Fruit fly (Drosophila melanogaster) ovary, adult (tissue): ENCODE data around the gene Mst57Dc.

Experiments used
- CG17801 ChIP-seq: fragments of 200-800 bp; optimal IDR thresholded peaks from 2 replicates; lab custom pipeline; 2019; ENCODE audit warnings: missing biosample characterization, mild to moderate bottlenecking, missing genetic modification characterization, moderate library complexity; ENCODE audit not compliant: partially characterized antibody

Mst57Dc gene

dm6 chr3R:25829598-25829997 is at the start of gene Mst57Dc:
TSS of gene Mst57Dc (minus strand) at chr3R:25829698.
- no peak for TF ChIP-seq CG17801

- TF ChIP-seq CG17801: no peak
Observed at dm6 chr3R:25877064-25877463, 47.6 kb upstream of the Mst57Dc start.

dm6 chr3R:25876639-25877038 is 47.1 kb upstream of the Mst57Dc start:
- no peak for TF ChIP-seq CG17801

- no peak for TF ChIP-seq CG17801
Observed at dm6 chr3R:25870389-25870788, 40.9 kb upstream of the Mst57Dc start.

- TF ChIP-seq CG17801: no peak
Observed at dm6 chr3R:25855594-25856305, 26.3 kb upstream of the Mst57Dc start, which contains the start of gene CG5890. TSS of gene CG5890 (plus strand) at chr3R:25856154.

- TF ChIP-seq CG17801: no peak
Observed at dm6 chr3R:25854825-25855224, 25.3 kb upstream of the Mst57Dc start.

- TF ChIP-seq CG17801: no peak
Observed at dm6 chr3R:25851224-25851682, 21.8 kb upstream of the Mst57Dc start, which contains the start of the genes CG14545 and CG5886. TSS of gene CG14545 (minus strand) at chr3R:25851291. TSS of gene CG5886 (plus strand) at chr3R:25851632.

- no peak for TF ChIP-seq CG17801
Observed at dm6 chr3R:25831799-25832280, 2.3 kb upstream of the Mst57Dc start, which contains the start of the genes Mst57Da and alpha4GT2. TSS of gene Mst57Da (minus strand) at chr3R:25831899. TSS of gene alpha4GT2 (plus strand) at chr3R:25832230.

- TF ChIP-seq CG17801: no peak
Observed at dm6 chr3R:25830814-25831213, 1.3 kb upstream of the Mst57Dc start, which contains the start of gene Mst57Db. TSS of gene Mst57Db (minus strand) at chr3R:25830914.

dm6 chr3R:25830128-25830527 is 630 bp upstream of the Mst57Dc start, which contains the start of gene Sfp96F:
TSS of gene Sfp96F (minus strand) at chr3R:25830228.
- no peak for TF ChIP-seq CG17801

dm6 chr3R:25815179-25815578 is 14.3 kb downstream of the Mst57Dc start, which contains the start of gene CG14354:
TSS of gene CG14354 (plus strand) at chr3R:25815479.
- TF ChIP-seq CG17801: no peak

dm6 chr3R:25811611-25812010 is 17.9 kb downstream of the Mst57Dc start, which contains the start of the genes Acam and CG17770:
TSS of gene Acam (plus strand) at chr3R:25811911.
TSS of gene CG17770 (plus strand) at chr3R:25811911.
- no peak for TF ChIP-seq CG17801

dm6 chr3R:25810796-25811195 is 18.7 kb downstream of the Mst57Dc start, which contains the start of gene CG5024:
TSS of gene CG5024 (plus strand) at chr3R:25811096.
- no peak for TF ChIP-seq CG17801

- TF ChIP-seq CG17801: no peak
Observed at dm6 chr3R:25806145-25806544, 23.4 kb downstream of the Mst57Dc start, which contains the start of gene BG642167. TSS of gene BG642167 (plus strand) at chr3R:25806445.

dm6 chr3R:25791807-25792206 is 37.7 kb downstream of the Mst57Dc start:
- no peak for TF ChIP-seq CG17801

dm6 chr3R:25790371-25790770 is 39.1 kb downstream of the Mst57Dc start, which contains the start of gene CG31093:
TSS of gene CG31093 (minus strand) at chr3R:25790471.
- no peak for TF ChIP-seq CG17801

- no peak for TF ChIP-seq CG17801
Observed at dm6 chr3R:25789355-25789754, 40.1 kb downstream of the Mst57Dc start, which contains the start of gene CG31380. TSS of gene CG31380 (minus strand) at chr3R:25789455.
